Worm (Caenorhabditis elegans) whole organism, L1 larva: Measurements from ENCODE around the gene pbs-3.

Experiments
- Y116A8C.19 ChIP-seq: sonication (generic microtip); optimal IDR thresholded peaks from 2 replicates; lab custom pipeline; 2016; ENCODE audit warnings: missing compliant biosample characterization, missing genetic modification characterization, borderline replicate concordance
- nhr-90 ChIP-seq: sonication (generic microtip); optimal IDR thresholded peaks from 2 replicates; lab custom pipeline; 2016; ENCODE audit warnings: mild to moderate bottlenecking, missing genetic modification characterization, missing compliant biosample characterization; ENCODE audit not compliant: poor library complexity
- unc-62 ChIP-seq: fragments of 150-350 bp; optimal IDR thresholded peaks from 2 replicates; lab custom pipeline; 2014; ENCODE audit warnings: missing biosample characterization, missing genetic modification reagents, missing genetic modification characterization

ce11 chrII:4925198-4925764 is 29.9 kb downstream of the pbs-3 start, which contains the start of gene aagr-2:
- TF ChIP-seq unc-62 (GFP tag; lab: Kevin White, UChicago), result no peak
- TF ChIP-seq nhr-90 (tag; lab: Kevin White, UChicago), result peak; percentile 51
- TF ChIP-seq Y116A8C.19 (tag; lab: Kevin White, UChicago), result no peak
